Fruit fly (Drosophila melanogaster): ENCODE data around the gene rdx.
A peak's percentile ranks its signal among the peaks of the same experiment; 100 is the strongest.

Gene rdx

dm6 chr3R:14064158-14064969, 32.5 kb upstream of the rdx start (continued):
- TF ChIP-seq Aef1 (GFP tag; IDR thresholded peaks at IDR 0.05) (no peak), CG2202 (tag; optimal IDR thresholded peaks at IDR 0.05) (no peak), Spps (tag; optimal IDR thresholded peaks at IDR 0.05) (no peak)

- TF ChIP-seq Optix (GFP tag; IDR thresholded peaks at IDR 0.05) (no peak), CG13624 (GFP tag; optimal IDR thresholded peaks at IDR 0.05) (peak; percentile 44), sd (tag; optimal IDR thresholded peaks at IDR 0.05) (peak; percentile 77), eve (GFP tag; optimal IDR thresholded peaks at IDR 0.05) (peak in 1 of 2 experiments; percentile 15), CG12769 (tag; optimal IDR thresholded peaks at IDR 0.05) (peak; percentile 70), CG18764 (GFP tag; optimal IDR thresholded peaks at IDR 0.05) (no peak), Ets65A (GFP tag) (no peak), Gug (GFP tag; IDR thresholded peaks at IDR 0.05) (no peak), CG13894 (tag; optimal IDR thresholded peaks at IDR 0.05) (peak; percentile 96)
These were observed 31.1 kb upstream of the rdx start for dm6 chr3R:14062869-14063543.

DNA sequence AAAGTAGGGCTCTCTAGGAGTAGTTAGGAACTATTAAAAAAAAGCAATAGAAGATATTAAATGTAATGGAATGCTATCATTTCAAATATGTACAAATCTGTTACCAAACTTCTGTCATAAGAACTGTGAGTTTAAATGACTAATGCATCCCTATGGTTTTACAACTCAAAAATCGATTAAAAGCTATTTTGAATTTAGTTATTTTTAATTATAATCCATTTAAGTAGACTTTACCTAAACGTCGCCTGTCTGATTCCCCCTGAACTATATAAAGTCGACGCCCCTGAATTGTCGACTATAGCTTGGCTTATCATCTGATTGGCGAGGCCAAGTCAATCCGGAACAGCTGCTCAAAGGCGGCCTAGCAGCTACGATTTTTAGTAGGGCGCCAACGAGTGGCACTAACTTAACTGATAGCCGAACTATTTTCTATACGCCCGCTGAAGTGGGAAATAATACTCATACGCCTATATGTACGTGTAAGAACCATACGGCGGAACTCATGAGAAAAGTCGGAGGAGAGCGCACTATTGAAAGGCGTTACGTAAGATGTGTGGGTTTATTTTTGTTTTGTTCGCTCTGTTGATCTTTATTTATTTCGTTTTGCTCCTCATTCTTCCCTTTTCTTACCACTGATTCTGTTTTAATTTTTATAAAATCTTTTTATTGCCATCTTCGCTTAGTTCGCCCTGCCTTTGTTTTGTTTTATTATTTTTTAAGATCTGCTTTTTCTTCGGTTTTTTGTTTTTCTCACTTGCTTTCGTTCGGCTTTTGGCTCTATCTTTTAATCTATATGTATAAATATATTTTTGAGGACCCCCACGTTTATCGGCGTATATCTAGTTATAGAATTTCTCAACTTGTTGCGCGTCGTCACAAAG, 30.4 kb upstream of the rdx start:
- TF ChIP-seq NK7.1 (GFP tag; optimal IDR thresholded peaks at IDR 0.05): no peak
- TF ChIP-seq Bgb (GFP tag; IDR thresholded peaks at IDR 0.05; ENCODE audit: partially characterized antibody): no peak
- TF ChIP-seq CG17328 (GFP tag; IDR thresholded peaks at IDR 0.05): no peak
- TF ChIP-seq HLH3B (GFP tag; IDR thresholded peaks at IDR 0.05): no peak
- TF ChIP-seq Optix (GFP tag; IDR thresholded peaks at IDR 0.05): no peak
- no peak for TF ChIP-seq B-H2 (GFP tag; optimal IDR thresholded peaks at IDR 0.05)
- no peak for TF ChIP-seq CG17359 (tag; optimal IDR thresholded peaks at IDR 0.05)
- TF ChIP-seq ems (GFP tag; optimal IDR thresholded peaks at IDR 0.05): no peak
- no peak for TF ChIP-seq sens-2 (GFP tag; IDR thresholded peaks at IDR 0.05)
- TF ChIP-seq eve (GFP tag; optimal IDR thresholded peaks at IDR 0.05): no peak
- peak; percentile 36 for TF ChIP-seq HHEX (GFP tag; optimal IDR thresholded peaks at IDR 0.05)
- no peak for TF ChIP-seq cad (GFP tag; optimal IDR thresholded peaks at IDR 0.05)
- TF ChIP-seq hth (optimal IDR thresholded peaks at IDR 0.05): no peak
- peak; percentile 54 for TF ChIP-seq Ptx1 (GFP tag; IDR thresholded peaks at IDR 0.05)
- TF ChIP-seq CG11696 (GFP tag; IDR thresholded peaks at IDR 0.05): no peak
- TF ChIP-seq zfh2 (GFP tag; optimal IDR thresholded peaks at IDR 0.05): no peak
- peak; percentile 20 for TF ChIP-seq scrt (GFP tag; optimal IDR thresholded peaks at IDR 0.05)
- peak; percentile 59; the same call in 2 of the 3 replicates for TF ChIP-seq dysf (GFP tag; IDR thresholded peaks at IDR 0.05)
- TF ChIP-seq sqz (GFP tag; optimal IDR thresholded peaks at IDR 0.05): no peak
- no peak for TF ChIP-seq Dll (GFP tag; IDR thresholded peaks at IDR 0.05; ENCODE audit: partially characterized antibody)
- TF ChIP-seq CG14050 (GFP tag; IDR thresholded peaks at IDR 0.05): no peak
- TF ChIP-seq CG10654 (GFP tag; optimal IDR thresholded peaks at IDR 0.05): no peak
- TF ChIP-seq CG11504 (tag; optimal IDR thresholded peaks at IDR 0.05): peak; percentile 65
- TF ChIP-seq CG15479 (GFP tag; optimal IDR thresholded peaks at IDR 0.05): no peak
- TF ChIP-seq Lpt (GFP tag; optimal IDR thresholded peaks at IDR 0.05): no peak
- peak in 1 of 2 experiments; percentile 1 for TF ChIP-seq dpn (GFP tag; optimal IDR thresholded peaks at IDR 0.05)
- no peak for TF ChIP-seq yki (optimal IDR thresholded peaks at IDR 0.05)
- peak; percentile 27 for TF ChIP-seq CG10543 (GFP tag; optimal IDR thresholded peaks at IDR 0.05)
- TF ChIP-seq CG5245 (GFP tag; optimal IDR thresholded peaks at IDR 0.05): no peak
- no peak for TF ChIP-seq zfh1 (GFP tag; IDR thresholded peaks at IDR 0.05)
- TF ChIP-seq Aef1 (GFP tag; IDR thresholded peaks at IDR 0.05): no peak; the same call in 2 of the 3 replicates
- 0 out of 2 replicates have a peak, but pooled peaks have one; percentile 29 for TF ChIP-seq vvl (GFP tag; IDR thresholded peaks at IDR 0.05)
- TF ChIP-seq CG4404 (GFP tag; IDR thresholded peaks at IDR 0.05): no peak
- no peak for TF ChIP-seq dmrt11E (tag; optimal IDR thresholded peaks at IDR 0.05)
- no peak; the same call in 2 of the 3 replicates for TF ChIP-seq croc (GFP tag; conservative IDR thresholded peaks at IDR 0.05)

Data from whole organism, embryonic.